Worm (Caenorhabditis elegans) whole organism, L4 larva: ENCODE measurements around the gene klo-2.

Source experiments
- F10B5.3 ChIP-seq: sonication (generic microtip); optimal IDR thresholded peaks from 2 replicates; lab custom pipeline; 2016; ENCODE audit warnings: mild to moderate bottlenecking, missing genetic modification characterization, missing compliant biosample characterization
- F44E2.7 ChIP-seq: fragments of 200-800 bp; sonication (Bioruptor generic); IDR thresholded peaks from 2 replicates; pipeline ENCODE4 v2.1.2; 2022; ENCODE audit warnings: missing genetic modification characterization, missing compliant biosample characterization
- R02D3.7 ChIP-seq: fragments of 150-350 bp; sonication (generic microtip); optimal IDR thresholded peaks from 3 replicates; lab custom pipeline; 2014; ENCODE audit warnings: missing biosample characterization, missing genetic modification characterization
- T20F7.1 ChIP-seq: fragments of 200-800 bp; sonication (Bioruptor generic); optimal IDR thresholded peaks from 2 replicates; lab custom pipeline; 2018; ENCODE audit warnings: mild to moderate bottlenecking, missing genetic modification characterization, missing compliant biosample characterization
- T26A8.4 ChIP-seq: fragments of 200-800 bp; sonication (Bioruptor generic); IDR thresholded peaks from 2 replicates; pipeline ENCODE4 v1.3.6; 2022; ENCODE audit warnings: missing genetic modification characterization, missing compliant biosample characterization
- Y105C5A.15 ChIP-seq: fragments of 200-800 bp; sonication (Bioruptor generic); IDR thresholded peaks from 2 replicates; pipeline ENCODE4 v1.3.6; 2022; ENCODE audit warnings: missing genetic modification characterization, missing compliant biosample characterization
- Y48G9A.11 ChIP-seq: fragments of 200-800 bp; sonication (Bioruptor generic); IDR thresholded peaks from 2 replicates; pipeline ENCODE4 v1.3.6; 2022; ENCODE audit warnings: missing genetic modification reagents, missing genetic modification characterization, missing compliant biosample characterization
- Y5F2A.4 ChIP-seq: fragments of 200-800 bp; sonication (Bioruptor generic); optimal IDR thresholded peaks from 2 replicates; lab custom pipeline; 2018; ENCODE audit warnings: mild to moderate bottlenecking, missing genetic modification characterization, missing compliant biosample characterization
- Y75B8A.6 ChIP-seq: fragments of 200-800 bp; sonication (Bioruptor generic); IDR thresholded peaks from 2 replicates; pipeline ENCODE4 v1.3.6; 2022; ENCODE audit warnings: missing genetic modification reagents, missing genetic modification characterization, missing compliant biosample characterization
- ZK337.2 ChIP-seq: fragments of 200-800 bp; sonication (Bioruptor generic); IDR thresholded peaks from 2 replicates; pipeline ENCODE4 v1.3.6; 2022; ENCODE audit warnings: missing genetic modification reagents, missing genetic modification characterization, missing compliant biosample characterization
- ZK546.5 ChIP-seq, 2 experiments: sonication (generic microtip); optimal IDR thresholded peaks; 2 replicates each; lab custom pipeline; 2017; ENCODE audit warnings: missing biosample characterization in 2 of 2, missing genetic modification characterization in 2 of 2
- aha-1 ChIP-seq: fragments of 150-350 bp; peaks from one replicate; lab custom pipeline; 2014; ENCODE audit warnings: missing biosample characterization, missing genetic modification characterization
- aly-2 ChIP-seq: sonication (generic microtip); optimal IDR thresholded peaks from 2 replicates; lab custom pipeline; 2018; ENCODE audit warnings: missing biosample characterization, missing genetic modification characterization
- ama-1 ChIP-seq: fragments of 150-350 bp; optimal IDR thresholded peaks from 2 replicates; lab custom pipeline; 2014; ENCODE audit warnings: inconsistent platforms, mixed read lengths
- attf-4 ChIP-seq: sonication (generic microtip); optimal IDR thresholded peaks from 3 replicates; lab custom pipeline; 2017; ENCODE audit warnings: missing biosample characterization, missing genetic modification characterization
- ceh-20 ChIP-seq: fragments of 200-800 bp; sonication (Bioruptor generic); IDR thresholded peaks from 2 replicates; pipeline ENCODE4 v1.3.6; 2022; ENCODE audit warnings: missing genetic modification reagents, missing genetic modification characterization, missing compliant biosample characterization
- ceh-28 ChIP-seq: fragments of 150-350 bp; optimal IDR thresholded peaks from 2 replicates; lab custom pipeline; 2014; ENCODE audit warnings: missing biosample characterization, missing genetic modification reagents, missing genetic modification characterization
- ceh-62 ChIP-seq: sonication (generic microtip); optimal IDR thresholded peaks from 2 replicates; lab custom pipeline; 2017; ENCODE audit warnings: missing biosample characterization, missing genetic modification characterization
- cey-2 ChIP-seq: sonication (generic microtip); optimal IDR thresholded peaks from 3 replicates; lab custom pipeline; 2017; ENCODE audit warnings: missing genetic modification characterization, mild to moderate bottlenecking, missing compliant biosample characterization, antibody characterized with exemption, borderline replicate concordance; ENCODE audit not compliant: insufficient read depth
- ctbp-1 ChIP-seq: fragments of 200-800 bp; sonication (Bioruptor generic); IDR thresholded peaks from 2 replicates; pipeline ENCODE4 v1.3.6; 2022; ENCODE audit warnings: missing genetic modification reagents, missing genetic modification characterization, missing compliant biosample characterization
- daf-12 ChIP-seq: fragments of 150-350 bp; optimal IDR thresholded peaks from 2 replicates; lab custom pipeline; 2014; ENCODE audit warnings: missing biosample characterization, missing genetic modification reagents, missing genetic modification characterization
- dpl-1 ChIP-seq: fragments of 150-350 bp; optimal IDR thresholded peaks from 2 replicates; lab custom pipeline; 2014; ENCODE audit warnings: missing biosample characterization, missing genetic modification reagents, missing genetic modification characterization
- duxl-1 ChIP-seq: sonication (generic microtip); optimal IDR thresholded peaks from 2 replicates; lab custom pipeline; 2016; ENCODE audit warnings: mild to moderate bottlenecking, missing genetic modification characterization, moderate library complexity, missing compliant biosample characterization; ENCODE audit not compliant: poor library complexity
- dve-1 ChIP-seq: sonication (generic microtip); optimal IDR thresholded peaks from 2 replicates; lab custom pipeline; 2017; ENCODE audit warnings: antibody characterized with exemption, mild to moderate bottlenecking, missing genetic modification characterization, missing compliant biosample characterization; ENCODE audit not compliant: insufficient read depth
- egl-27 ChIP-seq: sonication (generic microtip); optimal IDR thresholded peaks from 3 replicates; lab custom pipeline; 2017; ENCODE audit warnings: missing biosample characterization, missing genetic modification reagents, missing genetic modification characterization
- egl-43 ChIP-seq: fragments of 200-800 bp; sonication (Bioruptor generic); IDR thresholded peaks from 2 replicates; pipeline ENCODE4 v1.3.6; 2022; ENCODE audit warnings: missing genetic modification reagents, missing genetic modification characterization, missing compliant biosample characterization
- fkh-10 ChIP-seq: fragments of 150-350 bp; optimal IDR thresholded peaks from 2 replicates; lab custom pipeline; 2014; ENCODE audit warnings: missing biosample characterization, missing genetic modification reagents, missing genetic modification characterization
- hlh-11 ChIP-seq: fragments of 200-800 bp; sonication (Bioruptor generic); optimal IDR thresholded peaks from 2 replicates; lab custom pipeline; 2018; ENCODE audit warnings: mild to moderate bottlenecking, missing genetic modification characterization, missing compliant biosample characterization
- hlh-30 ChIP-seq: sonication (generic microtip); optimal IDR thresholded peaks from 2 replicates; lab custom pipeline; 2017; ENCODE audit warnings: antibody characterized with exemption, mild to moderate bottlenecking, missing genetic modification characterization, missing compliant biosample characterization; ENCODE audit not compliant: insufficient read depth
- hmg-1.1 ChIP-seq: fragments of 200-800 bp; sonication (Bioruptor generic); IDR thresholded peaks from 2 replicates; pipeline ENCODE4 v1.3.6; 2022; ENCODE audit warnings: missing genetic modification reagents, missing genetic modification characterization, missing compliant biosample characterization
- lin-1 ChIP-seq: fragments of 200-800 bp; sonication (Bioruptor generic); IDR thresholded peaks from 2 replicates; pipeline ENCODE4 v1.3.6; 2022; ENCODE audit warnings: missing genetic modification reagents, missing genetic modification characterization, missing compliant biosample characterization
- lin-15B ChIP-seq: fragments of 150-350 bp; sonication (generic microtip); optimal IDR thresholded peaks from 3 replicates; lab custom pipeline; 2014; ENCODE audit warnings: missing biosample characterization, missing genetic modification characterization
- lir-3 ChIP-seq: sonication (generic microtip); optimal IDR thresholded peaks from 2 replicates; lab custom pipeline; 2016; ENCODE audit warnings: mild to moderate bottlenecking, missing genetic modification characterization, missing compliant biosample characterization
- mdl-1 ChIP-seq, 2 experiments: fragments of 150-350 bp in 1 of 2; sonication (generic microtip) in 1 of 2; optimal IDR thresholded peaks; 2 replicates each; lab custom pipeline; 2014 to 2017; ENCODE audit warnings: missing biosample characterization in 2 of 2, missing genetic modification characterization in 2 of 2
- mdt-29 ChIP-seq: fragments of 200-800 bp; sonication (Bioruptor generic); IDR thresholded peaks from 2 replicates; pipeline ENCODE4 v1.3.6; 2022; ENCODE audit warnings: missing genetic modification reagents, missing genetic modification characterization, missing compliant biosample characterization
- mes-2 ChIP-seq: sonication (generic microtip); optimal IDR thresholded peaks from 2 replicates; lab custom pipeline; 2016; ENCODE audit warnings: missing genotype, mild to moderate bottlenecking, missing genetic modification characterization, missing compliant biosample characterization; ENCODE audit not compliant: poor library complexity, severe bottlenecking
- mxl-3 ChIP-seq: fragments of 200-800 bp; sonication (Bioruptor generic); optimal IDR thresholded peaks from 2 replicates; lab custom pipeline; 2018; ENCODE audit warnings: mild to moderate bottlenecking, missing genetic modification characterization, missing compliant biosample characterization
- nhr-102 ChIP-seq: sonication (generic microtip); optimal IDR thresholded peaks from 2 replicates; lab custom pipeline; 2016; ENCODE audit warnings: mild to moderate bottlenecking, missing genetic modification characterization, moderate library complexity, missing compliant biosample characterization
- nhr-25 ChIP-seq: sonication (generic microtip); optimal IDR thresholded peaks from 2 replicates; lab custom pipeline; 2017; ENCODE audit warnings: missing genetic modification characterization, mild to moderate bottlenecking, missing compliant biosample characterization, antibody characterized with exemption, moderate library complexity, borderline replicate concordance; ENCODE audit not compliant: insufficient read depth
- nhr-28 ChIP-seq: fragments of 150-350 bp; optimal IDR thresholded peaks from 2 replicates; lab custom pipeline; 2014; ENCODE audit warnings: missing biosample characterization, missing genetic modification characterization
- nhr-48 ChIP-seq: sonication (generic microtip); optimal IDR thresholded peaks from 2 replicates; lab custom pipeline; 2016; ENCODE audit warnings: mild to moderate bottlenecking, missing genetic modification characterization, missing compliant biosample characterization
- nhr-6 ChIP-seq: fragments of 150-350 bp; optimal IDR thresholded peaks from 2 replicates; lab custom pipeline; 2014; ENCODE audit warnings: missing biosample characterization, missing genetic modification characterization
- nhr-77 ChIP-seq: fragments of 150-350 bp; optimal IDR thresholded peaks from 2 replicates; lab custom pipeline; 2014; ENCODE audit warnings: missing biosample characterization, missing genetic modification characterization
- pha-4 ChIP-seq, 2 experiments: fragments of 150-350 bp in 1 of 2; fragments of 200-800 bp in 1 of 2; sonication (Bioruptor generic) in 1 of 2; IDR thresholded peaks in 1 of 2; optimal IDR thresholded peaks in 1 of 2; 2 replicates each; pipeline versions ENCODE4 v1.3.6 to Lab custom; 2014 to 2022; ENCODE audit warnings: missing genetic modification characterization in 2 of 2, missing genetic modification reagents in 2 of 2, missing biosample characterization in 1 of 2, missing compliant biosample characterization in 1 of 2
- set-16 ChIP-seq: fragments of 200-800 bp; sonication (Bioruptor generic); IDR thresholded peaks from 2 replicates; pipeline ENCODE4 v1.3.6; 2022; ENCODE audit warnings: missing genetic modification reagents, missing genetic modification characterization, missing compliant biosample characterization
- skn-1 ChIP-seq: fragments of 150-350 bp; optimal IDR thresholded peaks from 2 replicates; lab custom pipeline; 2014; ENCODE audit warnings: missing biosample characterization, missing genetic modification characterization
- snpc-1.2 ChIP-seq: fragments of 200-800 bp; sonication (Bioruptor generic); IDR thresholded peaks from 2 replicates; pipeline ENCODE4 v1.3.6; 2022; ENCODE audit warnings: missing genetic modification reagents, missing genetic modification characterization, missing compliant biosample characterization
- tag-97 ChIP-seq: fragments of 200-800 bp; sonication (Bioruptor generic); IDR thresholded peaks from 2 replicates; pipeline ENCODE4 v1.3.6; 2022; ENCODE audit warnings: missing genetic modification characterization, missing compliant biosample characterization
- unc-130 ChIP-seq: sonication (generic microtip); optimal IDR thresholded peaks from 2 replicates; lab custom pipeline; 2016; ENCODE audit warnings: missing genetic modification reagents, missing genetic modification characterization, missing compliant biosample characterization
- unc-39 ChIP-seq: sonication (generic microtip); optimal IDR thresholded peaks from 2 replicates; lab custom pipeline; 2017; ENCODE audit warnings: missing biosample characterization, missing genetic modification characterization
- ztf-7 ChIP-seq: fragments of 150-350 bp; optimal IDR thresholded peaks from 2 replicates; lab custom pipeline; 2014; ENCODE audit warnings: missing biosample characterization, missing genetic modification characterization

The klo-2 gene

ce11 chrIII:2418159-2418658 is 27.8 kb upstream of the klo-2 start, which contains the start of the genes W04B5.5 and W04B5.3:
Gene W04B5.5, minus strand, starts transcription at chrIII:2418209.
Gene W04B5.3, plus strand, starts transcription at chrIII:2418514.
- TF ChIP-seq set-16 (no peak), dpl-1 (GFP tag; lab: Kevin White, UChicago) (peak; percentile 94), lin-1 (GFP tag; lab: Robert Waterston, UW) (no peak), ZK546.5 (tag; optimal IDR thresholded peaks at IDR 0.05; lab: Kevin White, UChicago) (no peak), unc-130 (GFP tag; lab: Kevin White, UChicago) (no peak), egl-43 (GFP tag; lab: Robert Waterston, UW) (no peak), F44E2.7 (GFP tag; lab: Robert Waterston, UW) (no peak), nhr-48 (no peak), hlh-11 (tag; lab: Kevin White, UChicago) (peak; percentile 57), fkh-10 (GFP tag; lab: Kevin White, UChicago) (no peak), dve-1 (tag; lab: Kevin White, UChicago) (peak; percentile 67), nhr-102 (no peak), Y75B8A.6 (GFP tag; lab: Robert Waterston, UW) (no peak), Y48G9A.11 (peak; percentile 62), duxl-1 (tag; lab: Kevin White, UChicago) (peak; percentile 38), R02D3.7 (tag; lab: Kevin White, UChicago) (no peak), T26A8.4 (GFP tag; lab: Robert Waterston, UW) (no peak), unc-39 (tag; lab: Kevin White, UChicago) (no peak), nhr-77 (tag; lab: Kevin White, UChicago) (no peak), hmg-1.1 (no peak), aha-1 (tag; lab: Kevin White, UChicago) (peak; percentile 62), Y5F2A.4 (no peak), daf-12 (no peak), ceh-28 (no peak), tag-97 (GFP tag; lab: Robert Waterston, UW) (no peak), nhr-28 (tag; lab: Kevin White, UChicago) (peak; percentile 39), mes-2 (peak; percentile 63), pha-4 (GFP tag; IDR thresholded peaks at IDR 0.05; lab: Robert Waterston, UW) (peak; percentile 60), pha-4 (tag; optimal IDR thresholded peaks at IDR 0.05; lab: Kevin White, UChicago) (no peak), F10B5.3 (tag; lab: Kevin White, UChicago) (no peak), Y105C5A.15 (GFP tag; lab: Robert Waterston, UW) (no peak), nhr-25 (tag; lab: Kevin White, UChicago) (no peak), ceh-62 (tag; lab: Kevin White, UChicago) (no peak), T20F7.1 (GFP tag; lab: Kevin White, UChicago) (no peak), mxl-3 (peak; percentile 20), nhr-6 (tag; lab: Kevin White, UChicago) (peak; percentile 9), mdt-29 (GFP tag; lab: Robert Waterston, UW) (0 out of 2 replicates have a peak, but pooled peaks have one; percentile 14), lin-15B (tag; lab: Kevin White, UChicago) (no peak), hlh-30 (tag; lab: Kevin White, UChicago) (peak; percentile 41), attf-4 (tag; lab: Kevin White, UChicago) (no peak), ceh-20 (GFP tag; lab: Robert Waterston, UW) (no peak), lir-3 (tag; lab: Kevin White, UChicago) (no peak), egl-27 (tag; lab: Kevin White, UChicago) (no peak), aly-2 (tag; lab: Kevin White, UChicago) (no peak), ZK337.2 (no peak), snpc-1.2 (GFP tag; lab: Robert Waterston, UW) (no peak), skn-1 (tag; lab: Kevin White, UChicago) (no peak), cey-2 (no peak), mdl-1 (tag; optimal IDR thresholded peaks at IDR 0.05; lab: Kevin White, UChicago) (peak in 1 of 2 experiments; percentile 51), ctbp-1 (GFP tag; lab: Robert Waterston, UW) (no peak), ztf-7 (tag; lab: Kevin White, UChicago) (no peak), ama-1 (lab: Kevin White, UChicago) (no peak)
